Fruit fly (Drosophila melanogaster): ENCODE measurements around the gene CG6709.

CG6709 gene

DNA sequence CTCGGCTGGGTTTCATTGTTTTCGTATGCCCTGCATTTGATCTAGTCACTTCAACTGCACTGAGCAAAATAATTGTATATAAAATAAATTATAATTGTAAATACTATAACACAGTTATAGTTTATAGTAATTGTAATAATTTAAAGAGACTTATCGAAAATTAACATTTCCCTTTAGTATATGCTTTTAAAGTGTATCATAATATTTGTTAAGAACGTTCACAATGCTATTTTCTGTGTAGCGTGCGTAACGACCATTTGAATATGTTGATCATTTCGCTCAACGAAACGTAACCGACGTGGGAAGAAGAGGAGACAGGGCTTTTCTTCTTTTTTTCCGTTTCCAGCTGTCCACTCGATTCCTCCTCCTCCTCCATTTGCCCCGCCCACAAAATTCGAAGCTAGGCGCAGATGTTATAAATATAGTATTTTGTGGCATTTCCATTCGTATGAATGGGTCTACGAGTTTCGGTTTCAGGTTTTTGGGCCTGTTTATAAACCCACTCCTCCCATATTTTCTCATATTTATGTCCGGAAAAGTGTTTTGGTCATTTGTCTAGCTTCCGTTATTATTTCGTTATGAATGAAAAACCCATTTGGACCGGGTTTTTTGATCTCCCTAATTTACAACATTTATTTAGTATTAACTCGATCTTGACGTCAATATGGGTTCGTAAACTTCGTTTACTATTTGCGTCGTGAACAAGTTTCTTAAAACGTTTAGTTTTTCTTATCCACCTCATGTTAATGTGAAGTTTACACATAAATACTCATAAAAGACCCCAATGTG is 37.9 kb downstream of the CG6709 start:
- no peak for TF ChIP-seq noc (tag; optimal IDR thresholded peaks at IDR 0.05)

DNA sequence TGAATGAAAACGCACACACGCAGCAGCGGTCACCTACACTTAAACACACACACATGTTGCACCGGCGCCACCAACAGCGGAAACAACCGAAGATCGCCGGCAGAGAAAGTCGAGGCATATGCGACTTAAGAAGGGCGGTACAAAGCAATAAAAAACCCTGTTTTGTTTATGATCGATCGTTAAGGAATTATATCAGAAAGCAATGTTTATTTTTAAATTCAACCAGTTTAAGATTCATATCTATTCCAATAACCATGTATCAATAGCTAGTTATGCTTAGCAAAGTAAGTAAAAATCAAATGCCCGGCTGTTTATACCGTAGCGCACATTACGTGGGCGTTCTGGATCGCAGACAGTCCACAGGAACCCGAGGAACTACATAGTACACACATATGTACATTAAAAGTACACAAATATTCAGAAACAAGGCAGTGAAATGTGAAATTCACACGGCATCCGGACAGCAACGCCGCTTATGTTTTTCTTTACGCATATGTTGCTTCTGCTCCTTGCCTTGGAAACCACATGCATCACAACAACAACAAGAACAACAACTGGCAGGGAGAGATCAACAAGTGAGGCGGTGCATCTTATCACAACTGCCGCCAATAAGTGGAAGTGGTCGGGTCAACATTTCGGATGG is 38.6 kb downstream of the CG6709 start:
- peak; percentile 85 for TF ChIP-seq noc (tag; optimal IDR thresholded peaks at IDR 0.05)

DNA sequence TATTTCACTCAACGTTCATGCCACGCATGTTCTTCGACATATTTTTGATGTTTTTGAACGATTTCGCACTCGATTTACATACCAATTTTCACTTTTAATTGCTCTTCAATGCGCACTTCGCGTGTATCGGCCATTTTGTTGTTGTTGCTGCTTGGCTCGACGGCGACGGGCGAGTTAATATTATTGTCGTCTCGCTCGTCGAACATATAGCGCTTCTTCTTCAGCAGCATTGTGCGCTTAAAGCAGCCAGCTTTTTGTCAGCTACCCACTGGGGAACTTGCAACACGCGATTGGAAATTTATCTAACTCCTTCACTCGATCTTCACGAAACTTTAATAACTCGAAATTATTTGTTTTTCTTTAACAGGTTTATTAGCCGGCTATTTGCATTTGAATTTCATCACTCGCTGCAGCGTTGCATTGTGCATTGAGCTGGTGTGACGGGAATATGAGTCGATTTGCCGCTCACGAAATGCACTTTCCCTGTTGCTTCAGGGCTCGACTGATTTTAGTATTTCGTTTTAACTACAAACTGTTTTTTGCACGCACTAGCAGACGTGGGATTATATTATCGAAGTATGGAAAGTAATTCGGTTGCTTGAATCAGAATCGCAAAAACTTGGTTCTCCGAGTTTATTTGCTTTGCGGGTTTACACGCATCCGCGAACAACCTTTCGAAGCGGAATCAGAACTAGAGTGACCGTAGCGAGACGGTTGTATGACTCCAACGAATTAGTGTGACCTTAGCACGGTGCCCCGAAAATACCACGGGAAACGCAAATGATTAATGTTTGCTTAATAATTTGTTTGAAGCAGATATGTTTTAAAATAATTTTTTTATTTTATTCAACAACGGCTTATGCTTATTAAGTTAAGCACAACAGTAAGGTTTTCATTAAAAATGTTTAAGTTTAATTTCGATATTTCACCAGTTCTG is 39.7 kb downstream of the CG6709 start, which contains the start of gene RasGAP1:
TSS of gene RasGAP1 (minus strand) at position 703 of the 937 bp plus-strand sequence.
- no peak for TF ChIP-seq noc (tag; optimal IDR thresholded peaks at IDR 0.05)

DNA sequence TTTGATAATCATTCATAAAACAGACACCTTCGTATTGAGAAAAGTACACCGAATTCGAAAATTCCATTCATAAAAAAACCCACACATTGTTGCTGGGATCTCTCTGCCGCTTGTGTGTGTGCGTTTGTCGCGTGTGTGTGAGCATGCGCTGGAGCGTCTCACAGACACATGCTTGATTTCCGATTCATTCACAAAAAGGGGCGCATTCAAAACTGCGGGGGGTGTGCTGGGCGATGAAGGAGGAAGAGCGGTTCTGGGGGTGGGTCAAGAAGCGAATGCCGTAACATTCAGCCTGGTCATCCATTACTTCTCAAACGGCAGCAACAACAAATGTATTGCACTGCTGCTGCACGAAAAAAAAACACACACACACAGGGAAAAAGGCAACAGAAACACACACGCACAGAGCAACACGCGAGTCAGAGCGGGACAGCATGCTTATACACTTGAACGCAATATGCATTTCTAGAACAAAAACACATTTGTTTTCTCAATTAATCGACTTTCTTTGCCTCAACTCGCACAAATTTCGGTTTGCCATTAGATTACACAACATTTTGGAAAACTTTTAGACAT is 40.6 kb downstream of the CG6709 start:
- TF ChIP-seq noc (tag; optimal IDR thresholded peaks at IDR 0.05) = no peak

DNA sequence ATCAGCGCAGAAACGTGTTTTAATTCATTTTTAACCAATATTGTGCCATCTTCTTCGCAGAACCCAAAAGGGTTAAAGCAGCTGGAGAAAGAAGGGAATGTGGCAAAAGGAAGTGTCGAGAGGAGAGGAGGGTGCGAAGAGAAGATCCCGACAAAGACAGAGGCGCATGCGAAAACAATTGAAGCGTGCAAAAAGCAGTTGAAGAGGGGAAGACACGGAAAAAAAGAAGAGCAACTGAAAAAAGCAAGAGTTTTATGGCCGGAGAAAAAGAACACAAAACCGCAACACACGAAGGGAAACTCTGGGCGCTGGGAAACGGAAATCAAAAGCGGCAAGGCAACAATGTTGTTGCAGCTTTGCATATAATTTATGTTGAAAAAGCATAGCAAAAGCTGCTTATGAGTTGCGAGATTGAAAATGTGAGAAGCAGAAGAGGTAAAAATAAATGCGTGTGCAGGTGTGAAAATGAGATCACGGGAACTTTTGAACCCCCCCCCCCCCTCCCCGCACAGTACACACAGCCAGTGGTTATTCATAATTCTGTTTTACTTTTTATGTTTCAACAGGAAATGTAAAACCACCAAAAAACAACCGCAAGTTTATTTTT is 41.3 kb downstream of the CG6709 start:
- no peak for TF ChIP-seq noc (tag; optimal IDR thresholded peaks at IDR 0.05)

DNA sequence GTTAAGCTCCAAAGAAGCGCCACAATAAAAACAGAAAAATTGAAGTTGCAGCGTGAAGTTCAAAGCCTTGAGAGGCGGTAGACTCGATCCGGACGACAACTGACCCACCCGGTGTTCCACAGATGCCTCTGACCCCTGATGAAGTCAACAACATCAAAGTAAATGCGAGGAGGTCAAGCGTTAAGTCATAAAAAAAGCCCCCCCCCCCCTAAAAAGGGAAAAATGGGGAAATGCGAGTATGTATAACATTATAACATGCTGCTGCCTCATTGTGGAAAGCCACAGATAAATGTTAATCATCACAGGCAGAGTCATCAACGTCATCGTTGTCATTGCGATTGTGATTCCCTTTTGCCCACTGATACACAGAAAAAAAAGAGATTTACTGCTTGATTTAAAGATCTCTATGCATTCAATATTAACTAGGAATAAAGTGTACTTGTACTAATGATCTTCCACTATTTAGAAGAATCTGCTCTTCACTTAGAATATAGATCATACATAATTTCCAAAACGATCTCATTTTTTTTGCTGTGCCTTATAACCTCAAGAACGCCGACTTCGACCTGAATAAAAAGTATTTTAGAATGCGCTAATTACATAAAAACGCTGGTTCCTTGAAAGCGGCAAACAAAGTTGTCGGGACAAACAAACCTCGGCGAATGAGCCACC is 43.4 kb downstream of the CG6709 start:
- no peak for TF ChIP-seq noc (tag; optimal IDR thresholded peaks at IDR 0.05)

DNA sequence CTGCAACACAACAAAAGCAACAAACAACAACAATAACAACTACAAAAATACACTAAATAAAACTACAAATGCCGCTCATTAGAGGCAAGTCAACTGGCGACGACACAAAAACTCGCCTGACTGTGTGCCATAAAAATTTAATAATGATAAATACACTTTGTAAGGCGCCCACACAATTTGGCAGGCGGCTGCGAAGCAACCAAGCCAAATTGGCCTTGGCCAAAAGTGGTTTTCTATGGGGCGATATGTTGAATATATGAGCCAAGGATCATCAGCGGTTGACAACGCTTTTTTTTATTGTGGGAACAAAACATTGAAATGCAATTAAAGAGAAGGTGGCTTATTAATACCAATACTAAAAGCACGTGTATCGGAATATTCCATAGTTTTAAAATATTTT is 44.4 kb downstream of the CG6709 start:
- no peak for TF ChIP-seq noc (tag; optimal IDR thresholded peaks at IDR 0.05)

DNA sequence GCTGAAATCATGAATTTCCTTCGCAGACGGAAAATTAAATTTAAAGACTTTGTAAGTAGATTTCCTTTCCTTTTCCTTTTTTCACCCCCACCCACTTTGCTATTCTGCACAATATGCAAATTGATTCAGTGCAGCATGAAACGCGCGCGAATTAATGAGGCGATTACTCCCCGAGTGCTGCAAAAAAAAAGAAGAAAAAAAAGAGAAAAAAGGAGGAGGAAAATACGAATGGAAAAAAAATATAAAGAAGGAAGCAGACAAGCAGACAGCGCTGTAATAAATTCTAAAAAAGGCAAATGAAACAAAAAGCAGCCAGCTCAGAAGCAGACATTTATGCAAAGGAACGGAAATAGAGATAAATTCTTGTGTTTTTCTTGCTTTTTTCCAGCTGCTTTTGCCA is 45.8 kb downstream of the CG6709 start:
- TF ChIP-seq noc (tag; optimal IDR thresholded peaks at IDR 0.05) = no peak

DNA sequence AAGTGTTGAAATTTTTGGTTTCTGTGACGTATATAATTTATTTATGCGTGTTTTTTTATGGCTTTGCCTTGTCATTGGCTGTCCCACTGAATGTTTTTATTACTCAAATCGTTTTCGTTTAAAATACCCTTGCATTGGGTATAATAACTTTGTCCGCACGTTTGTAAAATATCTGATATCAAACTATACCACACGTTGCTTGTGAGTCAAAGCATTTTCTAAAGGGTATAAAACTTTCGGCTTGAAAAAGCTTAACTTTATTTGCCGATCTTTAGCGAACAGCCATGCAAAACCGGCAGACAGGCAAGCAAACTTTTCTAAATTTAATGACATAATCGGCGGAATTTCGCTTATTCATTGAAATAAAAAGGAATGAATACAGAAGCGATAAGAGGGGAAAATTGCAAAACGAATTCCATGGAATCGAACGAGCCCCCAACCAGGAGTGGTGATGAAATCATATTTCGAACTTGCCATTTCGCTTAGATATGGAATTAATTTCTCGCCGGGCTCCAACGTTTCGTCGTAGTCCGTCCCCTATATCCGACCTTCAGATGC is 47.0 kb downstream of the CG6709 start:
- peak; percentile 82 for TF ChIP-seq noc (tag; optimal IDR thresholded peaks at IDR 0.05)

DNA sequence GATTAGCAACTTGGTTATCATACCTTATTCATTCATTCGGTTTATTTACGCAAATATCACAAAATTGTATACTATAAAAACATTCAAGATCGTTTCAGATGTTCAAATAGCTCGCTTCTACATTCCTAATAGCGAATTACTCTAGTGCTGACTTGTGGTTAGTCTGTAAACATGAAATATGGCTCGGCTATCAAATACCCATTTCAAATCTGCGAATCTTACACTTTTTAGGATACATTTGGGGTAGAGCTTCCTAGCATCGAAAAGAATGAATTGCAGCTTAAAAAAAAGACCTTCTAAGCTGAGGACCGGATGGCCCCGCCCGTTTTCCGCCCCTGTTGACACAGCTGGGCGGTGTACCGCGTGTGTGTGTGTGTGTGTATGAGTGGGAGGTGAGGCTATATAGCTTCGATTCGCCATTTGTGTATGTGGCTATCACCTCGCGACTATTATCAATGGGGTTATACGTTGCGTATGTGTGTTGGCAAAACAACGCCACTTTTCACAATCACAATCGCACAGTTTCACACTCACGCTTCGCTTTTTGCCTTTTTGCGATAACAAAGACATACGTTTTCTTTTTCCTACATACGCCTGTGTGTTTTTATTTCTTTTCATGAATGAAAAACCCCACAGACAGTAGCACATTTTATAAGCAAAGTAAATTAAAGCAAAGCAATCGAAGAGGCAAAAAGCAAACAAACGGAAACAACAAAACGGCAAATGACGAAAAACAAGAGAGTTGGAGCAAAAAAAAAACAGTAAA is 47.8 kb downstream of the CG6709 start:
- no peak for TF ChIP-seq noc (tag; optimal IDR thresholded peaks at IDR 0.05)

DNA sequence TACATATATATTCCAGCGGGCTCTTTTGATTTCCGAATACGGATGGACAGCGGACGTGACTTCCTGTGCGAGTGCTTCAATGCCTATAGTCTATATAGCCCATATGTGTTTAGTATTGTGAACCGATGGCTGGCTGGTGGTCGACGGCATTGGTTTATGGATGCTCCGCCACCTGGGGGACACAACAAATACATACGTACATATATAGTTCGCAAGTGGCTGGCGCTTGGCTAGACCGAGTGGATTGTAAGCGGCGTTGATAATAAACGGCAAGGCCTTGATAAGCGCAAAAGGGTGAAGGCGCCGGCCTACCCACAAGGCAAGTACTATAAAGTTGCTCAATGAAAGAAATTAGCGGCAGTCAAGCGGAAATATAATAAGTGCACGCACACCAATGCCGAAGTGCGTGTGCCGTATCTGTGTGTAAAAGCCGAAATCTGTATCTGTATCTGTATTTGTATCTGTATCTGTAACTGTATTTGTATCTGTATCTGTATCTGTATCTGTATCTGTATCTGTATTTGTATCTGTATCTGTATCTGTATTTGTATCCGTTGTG is 48.5 kb downstream of the CG6709 start:
- no peak for TF ChIP-seq noc (tag; optimal IDR thresholded peaks at IDR 0.05)
